Worm (Caenorhabditis elegans): ENCODE results near the gene lron-2.

- no peak for TF ChIP-seq pqm-1 (tag; optimal IDR thresholded peaks at IDR 0.05)
- TF ChIP-seq pha-4 (tag; optimal IDR thresholded peaks at IDR 0.05), result no peak
- no peak for TF ChIP-seq egl-27 (tag; optimal IDR thresholded peaks at IDR 0.05)
- TF ChIP-seq fos-1 (tag; optimal IDR thresholded peaks at IDR 0.05), result no peak
- no peak for TF ChIP-seq sea-2 (GFP tag; optimal IDR thresholded peaks at IDR 0.05)
- TF ChIP-seq ZK546.5 (tag; optimal IDR thresholded peaks at IDR 0.05), result no peak
- TF ChIP-seq ztf-11 (tag; optimal IDR thresholded peaks at IDR 0.05), result no peak
- no peak for TF ChIP-seq ama-1 (optimal IDR thresholded peaks at IDR 0.05)
- no peak for TF ChIP-seq unc-62 (GFP tag; optimal IDR thresholded peaks at IDR 0.05)
These were observed 15.7 kb upstream of the lron-2 start, which contains the start of gene nhr-39 for ce11 chrV:9303026-9303425.

All from whole organism, L3 larva.